Worm (Caenorhabditis elegans): ENCODE measurements around the gene Y71H2AM.20.

Gene Y71H2AM.20

ce11 chrIII:2768635-2769034 is 17.1 kb downstream of the Y71H2AM.20 start, which contains the start of gene swsn-3:
Gene swsn-3, minus strand, starts transcription at chrIII:2768679.
- peak; percentile 94 to 95 for TF ChIP-seq lsy-2 (tag; optimal IDR thresholded peaks at IDR 0.05)
- peak; percentile 48 for TF ChIP-seq aly-2 (tag; optimal IDR thresholded peaks at IDR 0.05)
- TF ChIP-seq Y116A8C.19 (tag; optimal IDR thresholded peaks at IDR 0.05; ENCODE audit: borderline replicate concordance) = no peak
- TF ChIP-seq zip-4 (GFP tag; optimal IDR thresholded peaks at IDR 0.05) = no peak
- TF ChIP-seq egl-27 (tag; optimal IDR thresholded peaks at IDR 0.05) = peak in 1 of 2 experiments; percentile 34
- TF ChIP-seq fos-1 (tag; optimal IDR thresholded peaks at IDR 0.05) = peak; percentile 59
- TF ChIP-seq dpl-1 (GFP tag; optimal IDR thresholded peaks at IDR 0.05) = peak; percentile 77 to 87 (median 84)
- peak; percentile 93 for TF ChIP-seq lin-15B (tag; optimal IDR thresholded peaks at IDR 0.05)
- TF ChIP-seq pag-3 (tag; optimal IDR thresholded peaks at IDR 0.05; ENCODE audit: borderline replicate concordance, insufficient read depth) = no peak
- peak; percentile 73 for TF ChIP-seq nhr-77 (tag; optimal IDR thresholded peaks at IDR 0.05)
- TF ChIP-seq fkh-8 (tag; optimal IDR thresholded peaks at IDR 0.05) = peak; percentile 80
- no peak for TF ChIP-seq hlh-4 (tag; optimal IDR thresholded peaks at IDR 0.05)
- TF ChIP-seq fkh-4 (tag; optimal IDR thresholded peaks at IDR 0.05; ENCODE audit: borderline replicate concordance) = peak; percentile 44
- TF ChIP-seq ztf-11 (tag; optimal IDR thresholded peaks at IDR 0.05) = peak in 1 of 2 experiments; percentile 82
- TF ChIP-seq nhr-237 (tag; optimal IDR thresholded peaks at IDR 0.05) = peak; percentile 34
- peak; percentile 68 for TF ChIP-seq elt-2 (tag; optimal IDR thresholded peaks at IDR 0.05)
- TF ChIP-seq C34B4.2 (tag; optimal IDR thresholded peaks at IDR 0.05) = no peak
- TF ChIP-seq lin-13 (GFP tag; optimal IDR thresholded peaks at IDR 0.05) = peak; percentile 88
- TF ChIP-seq swsn-7 (tag; optimal IDR thresholded peaks at IDR 0.05) = peak; percentile 85
- TF ChIP-seq sptf-1 (tag; optimal IDR thresholded peaks at IDR 0.05) = no peak
- peak; percentile 83 for TF ChIP-seq sox-4 (tag; optimal IDR thresholded peaks at IDR 0.05)
- TF ChIP-seq egl-13 (tag; optimal IDR thresholded peaks at IDR 0.05) = peak; percentile 70
- TF ChIP-seq F16B12.6 (tag; optimal IDR thresholded peaks at IDR 0.05) = peak; percentile 72
- TF ChIP-seq nhr-85 (tag) = peak; percentile 94
- TF ChIP-seq nhr-19 (GFP tag; conservative IDR thresholded peaks at IDR 0.05) = peak; percentile 85
- peak; percentile 4 for TF ChIP-seq ceh-90 (tag; optimal IDR thresholded peaks at IDR 0.05)
- TF ChIP-seq rnt-1 (tag; optimal IDR thresholded peaks at IDR 0.05) = peak; percentile 96
- TF ChIP-seq lin-39 (tag; optimal IDR thresholded peaks at IDR 0.05) = peak; percentile 90
- TF ChIP-seq ets-5 (GFP tag; IDR thresholded peaks at IDR 0.05) = no peak
- TF ChIP-seq C04F5.9 (tag; optimal IDR thresholded peaks at IDR 0.05) = peak; percentile 68
- TF ChIP-seq vab-15 (tag; optimal IDR thresholded peaks at IDR 0.05) = no peak
- no peak for TF ChIP-seq nhr-84 (tag; optimal IDR thresholded peaks at IDR 0.05)
- peak; percentile 91 for TF ChIP-seq nhr-71 (tag; optimal IDR thresholded peaks at IDR 0.05)
- TF ChIP-seq unc-130 (tag; optimal IDR thresholded peaks at IDR 0.05) = peak; percentile 92
- TF ChIP-seq dsc-1 (tag; optimal IDR thresholded peaks at IDR 0.05) = peak; percentile 91
- TF ChIP-seq tbx-2 (tag; optimal IDR thresholded peaks at IDR 0.05) = peak; percentile 89
- peak; percentile 34 for TF ChIP-seq sup-37 (GFP tag; optimal IDR thresholded peaks at IDR 0.05)
- no peak for TF ChIP-seq ama-1 (optimal IDR thresholded peaks at IDR 0.05)
- peak; percentile 83 for TF ChIP-seq ceh-8 (GFP tag; optimal IDR thresholded peaks at IDR 0.05)
- TF ChIP-seq blmp-1 (tag; optimal IDR thresholded peaks at IDR 0.05) = peak; percentile 77
- TF ChIP-seq nhr-11 (tag; optimal IDR thresholded peaks at IDR 0.05) = peak; percentile 69
- peak; percentile 16 for TF ChIP-seq zag-1 (tag; optimal IDR thresholded peaks at IDR 0.05)
- TF ChIP-seq grh-1 (GFP tag; IDR thresholded peaks at IDR 0.05) = peak; percentile 70
- TF ChIP-seq tlp-1 (tag; optimal IDR thresholded peaks at IDR 0.05) = no peak
- no peak for TF ChIP-seq lir-3 (tag; optimal IDR thresholded peaks at IDR 0.05; ENCODE audit: poor library complexity)
- TF ChIP-seq nhr-76 (tag; optimal IDR thresholded peaks at IDR 0.05) = peak; percentile 33
- TF ChIP-seq ces-1 (GFP tag; optimal IDR thresholded peaks at IDR 0.05) = no peak
- peak; percentile 79 to 87 for TF ChIP-seq lin-35 (GFP tag; optimal IDR thresholded peaks at IDR 0.05)
- TF ChIP-seq snpc-4 (tag; optimal IDR thresholded peaks at IDR 0.05) = peak; percentile 88
- peak; percentile 86 for TF ChIP-seq nhr-20 (tag; optimal IDR thresholded peaks at IDR 0.05)
- TF ChIP-seq jun-1 (tag; optimal IDR thresholded peaks at IDR 0.05) = peak; percentile 78
- peak; percentile 92 for TF ChIP-seq mep-1 (tag; optimal IDR thresholded peaks at IDR 0.05)
- TF ChIP-seq nhr-12 (tag; optimal IDR thresholded peaks at IDR 0.05) = no peak

All from whole organism, L1 larva.